Worm (Caenorhabditis elegans): ENCODE results near the gene Y8A9A.2.

DNA sequence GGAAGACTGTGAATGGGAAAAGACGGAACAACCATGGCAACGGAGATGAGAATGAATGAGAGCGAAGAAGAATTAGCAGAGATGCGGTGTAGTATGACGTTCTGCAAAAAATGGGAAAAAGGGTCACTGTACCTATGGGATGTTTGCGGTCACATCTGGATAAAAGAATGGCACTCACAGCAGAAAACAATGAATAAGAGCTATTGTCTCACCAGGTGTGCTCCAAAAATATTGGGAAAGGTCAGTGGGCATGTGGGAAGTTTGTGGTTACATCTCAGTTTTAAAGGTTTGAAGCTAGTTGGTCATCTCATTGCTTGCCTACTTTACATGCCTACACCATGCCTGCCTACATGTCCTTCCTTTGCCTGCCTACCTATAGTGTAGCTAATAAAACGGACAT is 44.7 kb upstream of the Y8A9A.2 start, which contains the start of gene fbxb-91:
- TF ChIP-seq fos-1 (tag; optimal IDR thresholded peaks at IDR 0.05), result no peak
- TF ChIP-seq lin-13 (GFP tag; optimal IDR thresholded peaks at IDR 0.05), result no peak
- TF ChIP-seq sma-3 (GFP tag; optimal IDR thresholded peaks at IDR 0.05), result no peak
- no peak for TF ChIP-seq blmp-1 (tag; optimal IDR thresholded peaks at IDR 0.05; ENCODE audit: insufficient read depth)
- no peak for TF ChIP-seq R02D3.7 (tag; optimal IDR thresholded peaks at IDR 0.05)
- TF ChIP-seq F13H6.1 (tag; optimal IDR thresholded peaks at IDR 0.05), result no peak
- TF ChIP-seq unc-62 (GFP tag; optimal IDR thresholded peaks at IDR 0.05), result no peak
- no peak for TF ChIP-seq unc-39 (tag; optimal IDR thresholded peaks at IDR 0.05)
- TF ChIP-seq nhr-11 (tag; optimal IDR thresholded peaks at IDR 0.05), result no peak
- no peak for TF ChIP-seq ztf-11 (tag; optimal IDR thresholded peaks at IDR 0.05)
- TF ChIP-seq nhr-237 (tag; optimal IDR thresholded peaks at IDR 0.05), result no peak
- TF ChIP-seq ama-1 (optimal IDR thresholded peaks at IDR 0.05), result no peak
- TF ChIP-seq skn-1 (tag; optimal IDR thresholded peaks at IDR 0.05), result no peak

Data from whole organism, L2 larva.